Fruit fly (Drosophila melanogaster) whole organism, prepupa: ENCODE measurements around the gene Grl36b.

Experiments used
- Blimp-1 ChIP-seq: fragments of 200-800 bp; sonication (Bioruptor generic); optimal IDR thresholded peaks from 3 replicates; lab custom pipeline; 2017; ENCODE audit warnings: missing biosample characterization, missing genetic modification characterization, mild to moderate bottlenecking, moderate library complexity, missing genetic modification reagents
- CG16779 ChIP-seq: fragments of 200-800 bp; sonication (Bioruptor generic); optimal IDR thresholded peaks from 3 replicates; lab custom pipeline; 2017; ENCODE audit warnings: missing biosample characterization, mild to moderate bottlenecking, missing genetic modification characterization
- CG3919 ChIP-seq: fragments of 200-800 bp; sonication (Bioruptor generic); optimal IDR thresholded peaks from 3 replicates; lab custom pipeline; 2016; ENCODE audit warnings: missing biosample characterization, missing genetic modification characterization
- CG6276 ChIP-seq: fragments of 200-800 bp; sonication (Bioruptor generic); optimal IDR thresholded peaks from 2 replicates; lab custom pipeline; 2017; ENCODE audit warnings: missing biosample characterization, mild to moderate bottlenecking, missing genetic modification characterization
- CG8119 ChIP-seq: fragments of 200-800 bp; sonication (Bioruptor generic); IDR thresholded peaks from 3 replicates; pipeline ENCODE4 v1.3.6; 2022; ENCODE audit warnings: missing biosample characterization, missing genetic modification characterization
- CG8632 ChIP-seq: fragments of 200-800 bp; sonication (Bioruptor generic); optimal IDR thresholded peaks from 3 replicates; lab custom pipeline; 2016; ENCODE audit warnings: missing biosample characterization, missing genetic modification characterization
- CG9139 ChIP-seq: fragments of 200-800 bp; sonication (Bioruptor generic); optimal IDR thresholded peaks from 3 replicates; lab custom pipeline; 2017; ENCODE audit warnings: missing biosample characterization, mild to moderate bottlenecking, missing genetic modification characterization
- Gug ChIP-seq: fragments of 200-800 bp; sonication (Bioruptor generic); IDR thresholded peaks from 2 replicates; pipeline ENCODE4 v1.3.6; 2022; ENCODE audit warnings: missing biosample characterization, missing genetic modification characterization
- Hr4 ChIP-seq: fragments of 200-800 bp; sonication (Bioruptor generic); optimal IDR thresholded peaks from 3 replicates; lab custom pipeline; 2016; ENCODE audit warnings: missing biosample characterization, missing genetic modification characterization
- dsx ChIP-seq: fragments of 200-800 bp; optimal IDR thresholded peaks from 3 replicates; lab custom pipeline; 2019; ENCODE audit warnings: missing biosample characterization, mild to moderate bottlenecking, missing genetic modification characterization, moderate library complexity; ENCODE audit not compliant: poor library complexity, severe bottlenecking
- ss ChIP-seq, 2 experiments: fragments of 200-800 bp; sonication (Bioruptor generic); optimal IDR thresholded peaks; 2 replicates in 1 of 2; 3 replicates in 1 of 2; lab custom pipeline; 2017 to 2018; ENCODE audit warnings: mild to moderate bottlenecking in 2 of 2, missing biosample characterization in 2 of 2, missing genetic modification characterization in 2 of 2, moderate library complexity in 1 of 2

DNA sequence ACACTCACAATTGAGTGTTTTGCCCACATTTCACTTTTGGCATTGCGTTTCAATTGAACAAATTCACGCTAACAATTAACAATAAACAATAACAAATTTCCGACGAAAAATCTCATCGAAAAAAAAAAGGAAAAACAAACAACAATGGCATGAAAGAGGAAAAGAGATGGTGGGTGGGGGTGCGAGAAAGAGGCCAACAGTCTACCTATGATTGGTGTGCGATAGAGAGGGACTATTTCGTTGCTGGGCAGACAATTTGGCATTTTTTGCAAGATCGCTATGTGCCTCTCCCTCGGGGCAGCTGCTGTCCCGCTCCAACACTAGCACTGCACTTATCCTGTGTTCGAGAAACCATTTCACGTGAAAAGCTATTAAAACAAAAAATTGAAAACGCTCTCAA lies 24.4 kb upstream of the Grl36b start:
- no peak for TF ChIP-seq CG8632 (GFP tag; lab: Kevin White, UChicago)
- no peak for TF ChIP-seq Hr4 (GFP tag; lab: Kevin White, UChicago)
- no peak for TF ChIP-seq CG3919 (GFP tag; lab: Kevin White, UChicago)
- no peak for TF ChIP-seq CG8119 (GFP tag; lab: Robert Waterston, UW)
- TF ChIP-seq Gug (GFP tag; lab: Robert Waterston, UW): no peak
- no peak for TF ChIP-seq CG9139 (GFP tag; lab: Kevin White, UChicago)
- no peak for TF ChIP-seq CG6276 (GFP tag; lab: Kevin White, UChicago)
- no peak for TF ChIP-seq ss (GFP tag; optimal IDR thresholded peaks at IDR 0.05; lab: Kevin White, UChicago)
- no peak for TF ChIP-seq Blimp-1 (GFP tag; lab: Kevin White, UChicago)
- TF ChIP-seq CG16779 (tag; lab: Kevin White, UChicago): no peak
- TF ChIP-seq dsx (GFP tag; lab: Kevin White, UChicago): no peak
